Worm (Caenorhabditis elegans): ENCODE results near the gene Y43F8C.11.

Gene Y43F8C.11

ce11 chrV:19629973-19630372 lies 40.1 kb upstream of the Y43F8C.11 start:
- TF ChIP-seq sptf-1 (tag; optimal IDR thresholded peaks at IDR 0.05) (peak; percentile 19), dsc-1 (tag; optimal IDR thresholded peaks at IDR 0.05) (no peak), fkh-4 (tag; optimal IDR thresholded peaks at IDR 0.05; ENCODE audit: borderline replicate concordance) (no peak)

ce11 chrV:19630569-19630968 lies 39.5 kb upstream of the Y43F8C.11 start:
- no peak for TF ChIP-seq hlh-17 (GFP tag; optimal IDR thresholded peaks at IDR 0.05; ENCODE audit: borderline replicate concordance)

ce11 chrV:19632546-19632945 lies 37.5 kb upstream of the Y43F8C.11 start, which contains the start of gene Y43F8C.5:
Gene Y43F8C.5 (minus strand): TSS chrV:19632646.
- TF ChIP-seq Y116A8C.19 (tag; optimal IDR thresholded peaks at IDR 0.05; ENCODE audit: borderline replicate concordance) (no peak), egl-27 (tag; optimal IDR thresholded peaks at IDR 0.05) (no peak), aly-2 (tag; optimal IDR thresholded peaks at IDR 0.05) (no peak), sox-4 (tag; optimal IDR thresholded peaks at IDR 0.05) (no peak), nhr-11 (tag; optimal IDR thresholded peaks at IDR 0.05) (no peak), nhr-237 (tag; optimal IDR thresholded peaks at IDR 0.05) (no peak), unc-98 (GFP tag; IDR thresholded peaks at IDR 0.05) (no peak), nhr-47 (tag; optimal IDR thresholded peaks at IDR 0.05) (no peak), C16A3.4 (tag; optimal IDR thresholded peaks at IDR 0.05) (no peak), isw-1 (GFP tag; IDR thresholded peaks at IDR 0.05) (no peak), ceh-88 (GFP tag; IDR thresholded peaks at IDR 0.05) (no peak), nhr-84 (tag; optimal IDR thresholded peaks at IDR 0.05) (no peak), nhr-71 (tag; optimal IDR thresholded peaks at IDR 0.05) (no peak)

ce11 chrV:19632948-19633347 lies 37.1 kb upstream of the Y43F8C.11 start:
- TF ChIP-seq mdl-1 (tag; optimal IDR thresholded peaks at IDR 0.05), result no peak
- TF ChIP-seq nhr-71 (tag; optimal IDR thresholded peaks at IDR 0.05), result no peak
- no peak for TF ChIP-seq hpl-2 (GFP tag; optimal IDR thresholded peaks at IDR 0.05)
- no peak for TF ChIP-seq ces-1 (GFP tag; optimal IDR thresholded peaks at IDR 0.05)

ce11 chrV:19634197-19634596 lies 35.9 kb upstream of the Y43F8C.11 start:
- TF ChIP-seq snpc-4 (tag; optimal IDR thresholded peaks at IDR 0.05), result no peak
- no peak for TF ChIP-seq grh-1 (GFP tag; IDR thresholded peaks at IDR 0.05)
- TF ChIP-seq efl-1 (optimal IDR thresholded peaks at IDR 0.05), result no peak
- peak in 1 of 2 experiments; percentile 79 for TF ChIP-seq efl-1 (GFP tag; optimal IDR thresholded peaks at IDR 0.05 in 1 of 2)
- TF ChIP-seq egl-27 (tag; optimal IDR thresholded peaks at IDR 0.05), result no peak
- peak; percentile 81 for TF ChIP-seq sptf-1 (tag; optimal IDR thresholded peaks at IDR 0.05)
- no peak for TF ChIP-seq vab-15 (tag; optimal IDR thresholded peaks at IDR 0.05)

ce11 chrV:19636194-19636584 lies 33.9 kb upstream of the Y43F8C.11 start:
- TF ChIP-seq nhr-85 (tag) (peak; percentile 28), jun-1 (tag; optimal IDR thresholded peaks at IDR 0.05) (no peak)

- TF ChIP-seq nhr-28 (tag; optimal IDR thresholded peaks at IDR 0.05) (no peak), lin-13 (GFP tag; optimal IDR thresholded peaks at IDR 0.05) (no peak), pax-3 (tag; optimal IDR thresholded peaks at IDR 0.05) (no peak), snu-23 (GFP tag; optimal IDR thresholded peaks at IDR 0.05) (no peak), C04F5.9 (tag; optimal IDR thresholded peaks at IDR 0.05) (no peak), egl-27 (tag; optimal IDR thresholded peaks at IDR 0.05) (no peak), lin-14 (GFP tag; optimal IDR thresholded peaks at IDR 0.05) (no peak), ets-5 (GFP tag; IDR thresholded peaks at IDR 0.05) (no peak), sox-4 (tag; optimal IDR thresholded peaks at IDR 0.05) (no peak), efl-1 (optimal IDR thresholded peaks at IDR 0.05) (no peak), efl-1 (GFP tag; optimal IDR thresholded peaks at IDR 0.05 in 1 of 2) (no peak), pqm-1 (tag; optimal IDR thresholded peaks at IDR 0.05) (no peak), nhr-20 (tag; optimal IDR thresholded peaks at IDR 0.05) (no peak)
These were observed 32.2 kb upstream of the Y43F8C.11 start for ce11 chrV:19637890-19638289.

Data from whole organism, L1 larva.